Fruit fly (Drosophila melanogaster): Measurements from ENCODE around the gene msd1.

- no peak for TF ChIP-seq pan (optimal IDR thresholded peaks at IDR 0.05)
- no peak for TF ChIP-seq psq (optimal IDR thresholded peaks at IDR 0.05)
- no peak for TF ChIP-seq usp (GFP tag; optimal IDR thresholded peaks at IDR 0.05)
- TF ChIP-seq CG8478 (optimal IDR thresholded peaks at IDR 0.05), result no peak
- TF ChIP-seq EcR (GFP tag; optimal IDR thresholded peaks at IDR 0.05), result no peak
- TF ChIP-seq Dll (optimal IDR thresholded peaks at IDR 0.05), result no peak
These were observed 4.7 kb downstream of the msd1 start for dm6 chr3L:1335989-1336961.

Measured in whole organism.